Worm (Caenorhabditis elegans): ENCODE data around the gene fipr-25.

DNA sequence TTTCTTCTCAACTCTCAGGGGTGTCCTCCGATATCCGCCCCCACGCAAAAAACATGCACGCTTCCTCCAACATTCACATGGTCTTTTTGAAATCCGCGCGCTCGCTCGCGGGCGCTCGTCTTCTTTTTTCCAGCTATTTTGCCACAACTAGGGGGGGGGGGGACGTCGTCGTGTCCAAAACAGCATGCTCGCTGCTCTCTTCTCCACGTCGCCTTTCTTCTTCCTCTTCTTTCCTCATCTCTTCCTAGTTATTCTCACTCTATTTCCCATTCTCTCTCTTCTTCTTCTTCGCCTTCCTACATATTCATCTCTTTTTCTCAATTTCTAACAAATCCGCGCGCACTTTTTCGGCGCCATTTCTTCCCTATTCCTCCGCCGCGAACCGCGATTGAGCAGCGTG, 13.7 kb upstream of the fipr-25 start:
- TF ChIP-seq C34F6.9 (tag; optimal IDR thresholded peaks at IDR 0.05) (peak; percentile 55), ama-1 (optimal IDR thresholded peaks at IDR 0.05) (no peak), ZK546.5 (tag; optimal IDR thresholded peaks at IDR 0.05) (no peak), lin-13 (GFP tag; optimal IDR thresholded peaks at IDR 0.05) (peak; percentile 27), snpc-4 (tag; optimal IDR thresholded peaks at IDR 0.05) (no peak), Y55F3AM.14 (GFP tag; optimal IDR thresholded peaks at IDR 0.05) (no peak), nhr-237 (tag; optimal IDR thresholded peaks at IDR 0.05) (no peak)
